Worm (Caenorhabditis elegans) whole organism, mixed stage, embryonic: Measurements from ENCODE around the gene T05G5.1.

ENCODE experiments used
- blmp-1 ChIP-seq: fragments of 150-350 bp; optimal IDR thresholded peaks from 2 replicates; lab custom pipeline; 2014; ENCODE audit warnings: missing biosample characterization, missing genetic modification characterization
- ceh-39 ChIP-seq: fragments of 150-350 bp; optimal IDR thresholded peaks from 2 replicates; lab custom pipeline; 2014; ENCODE audit warnings: missing biosample characterization, missing genetic modification characterization
- ceh-43 ChIP-seq: fragments of 200-800 bp; sonication (Bioruptor generic); optimal IDR thresholded peaks from 2 replicates; lab custom pipeline; 2018; ENCODE audit warnings: mild to moderate bottlenecking, missing genetic modification characterization, moderate library complexity, missing compliant biosample characterization
- cnd-1 ChIP-seq: fragments of 200-800 bp; sonication (Bioruptor generic); optimal IDR thresholded peaks from 2 replicates; lab custom pipeline; 2018; ENCODE audit warnings: mild to moderate bottlenecking, missing genetic modification characterization, missing compliant biosample characterization
- elt-1 ChIP-seq: sonication (generic microtip); optimal IDR thresholded peaks from 2 replicates; lab custom pipeline; 2017; ENCODE audit warnings: missing genetic modification characterization, mild to moderate bottlenecking, missing compliant biosample characterization, antibody characterized with exemption, moderate library complexity, borderline replicate concordance; ENCODE audit not compliant: insufficient read depth
- lin-13 ChIP-seq: fragments of 150-350 bp; optimal IDR thresholded peaks from 2 replicates; lab custom pipeline; 2014; ENCODE audit warnings: missing biosample characterization, missing genetic modification characterization
- lsy-2 ChIP-seq: fragments of 150-350 bp; optimal IDR thresholded peaks from 2 replicates; lab custom pipeline; 2014; ENCODE audit warnings: missing biosample characterization, missing genetic modification characterization
- mab-5 ChIP-seq: fragments of 150-350 bp; optimal IDR thresholded peaks from 2 replicates; lab custom pipeline; 2014; ENCODE audit warnings: missing biosample characterization, missing genetic modification characterization
- nhr-237 ChIP-seq: fragments of 150-350 bp; optimal IDR thresholded peaks from 2 replicates; lab custom pipeline; 2014; ENCODE audit warnings: missing biosample characterization, missing genetic modification characterization
- nhr-76 ChIP-seq: sonication (generic microtip); optimal IDR thresholded peaks from 2 replicates; lab custom pipeline; 2017; ENCODE audit warnings: missing biosample characterization, missing genetic modification characterization
- pha-4 ChIP-seq: fragments of 150-350 bp; optimal IDR thresholded peaks from 2 replicates; lab custom pipeline; 2018; ENCODE audit warnings: missing biosample characterization, missing genetic modification reagents, missing genetic modification characterization
- unc-62 ChIP-seq: fragments of 150-350 bp; optimal IDR thresholded peaks from 2 replicates; lab custom pipeline; 2014; ENCODE audit warnings: missing biosample characterization, missing genetic modification reagents, missing genetic modification characterization

ce11 chrIII:9699576-9699975 lies 43.6 kb downstream of the T05G5.1 start, which contains the start of gene tlk-1:
- TF ChIP-seq pha-4 (tag; lab: Kevin White, UChicago) (no peak), nhr-237 (tag; lab: Kevin White, UChicago) (no peak), elt-1 (no peak), ceh-43 (no peak), nhr-76 (tag; lab: Kevin White, UChicago) (no peak), lsy-2 (no peak), lin-13 (tag; lab: Kevin White, UChicago) (no peak), cnd-1 (tag; lab: Kevin White, UChicago) (no peak), unc-62 (GFP tag; lab: Kevin White, UChicago) (no peak), blmp-1 (tag; lab: Kevin White, UChicago) (no peak), ceh-39 (tag; lab: Kevin White, UChicago) (no peak), mab-5 (no peak)
